Fruit fly (Drosophila melanogaster) whole organism, embryonic: Measurements from ENCODE around the gene CG5521.

Experiments used
- Atf-2 ChIP-seq: fragments of 200-800 bp; sonication (Bioruptor generic); optimal IDR thresholded peaks from 2 replicates; lab custom pipeline; 2016; ENCODE audit warnings: missing biosample characterization, missing genetic modification characterization
- Bgb ChIP-seq: fragments of 200-800 bp; sonication (Bioruptor generic); IDR thresholded peaks from 2 replicates; pipeline ENCODE4 v1.3.6; 2022; ENCODE audit warnings: missing biosample characterization, missing genetic modification characterization; ENCODE audit not compliant: partially characterized antibody
- CG10209 ChIP-seq: fragments of 200-800 bp; sonication (Bioruptor generic); optimal IDR thresholded peaks from 3 replicates; lab custom pipeline; 2017; ENCODE audit warnings: missing biosample characterization, mild to moderate bottlenecking, missing genetic modification characterization, missing genetic modification reagents
- CG10366 ChIP-seq: fragments of 200-800 bp; sonication (Bioruptor generic); IDR thresholded peaks from 2 replicates; pipeline ENCODE4 v1.3.6; 2022; ENCODE audit warnings: missing biosample characterization, missing genetic modification characterization
- CG10979 ChIP-seq: fragments of 200-800 bp; sonication (Bioruptor generic); optimal IDR thresholded peaks from 2 replicates; lab custom pipeline; 2018; ENCODE audit warnings: missing biosample characterization, mild to moderate bottlenecking, missing genetic modification characterization, moderate library complexity
- CG12104 ChIP-seq: fragments of 200-800 bp; sonication (Bioruptor generic); optimal IDR thresholded peaks from 3 replicates; lab custom pipeline; 2016; ENCODE audit warnings: missing biosample characterization, missing genetic modification characterization
- CG13424 ChIP-seq: fragments of 200-800 bp; sonication (Bioruptor generic); optimal IDR thresholded peaks from 2 replicates; lab custom pipeline; 2019; ENCODE audit warnings: missing biosample characterization, mild to moderate bottlenecking, missing genetic modification characterization, moderate library complexity
- CG13894 ChIP-seq: fragments of 200-800 bp; sonication (Bioruptor generic); optimal IDR thresholded peaks from 3 replicates; lab custom pipeline; 2018; ENCODE audit warnings: missing biosample characterization, mild to moderate bottlenecking, missing genetic modification characterization, moderate library complexity
- CG14441 ChIP-seq: fragments of 200-800 bp; sonication (Bioruptor generic); IDR thresholded peaks from 2 replicates; pipeline ENCODE4 v1.3.6; 2022; ENCODE audit warnings: missing biosample characterization, missing genetic modification characterization
- CG1529 ChIP-seq: fragments of 200-800 bp; sonication (Bioruptor generic); optimal IDR thresholded peaks from 3 replicates; lab custom pipeline; 2018; ENCODE audit warnings: missing biosample characterization, missing genetic modification characterization
- CG17328 ChIP-seq: fragments of 200-800 bp; sonication (Bioruptor generic); IDR thresholded peaks from 2 replicates; pipeline ENCODE4 v1.3.6; 2022; ENCODE audit warnings: missing biosample characterization, missing genetic modification characterization
- CG17359 ChIP-seq: fragments of 200-800 bp; sonication (Bioruptor generic); optimal IDR thresholded peaks from 3 replicates; lab custom pipeline; 2018; ENCODE audit warnings: missing biosample characterization, mild to moderate bottlenecking, missing genetic modification characterization, moderate library complexity
- CG17802 ChIP-seq: fragments of 200-800 bp; sonication (Bioruptor generic); optimal IDR thresholded peaks from 2 replicates; lab custom pipeline; 2018; ENCODE audit warnings: missing biosample characterization, mild to moderate bottlenecking, missing genetic modification characterization, moderate library complexity
- CG18476 ChIP-seq: fragments of 200-800 bp; sonication (Bioruptor generic); optimal IDR thresholded peaks from 2 replicates; lab custom pipeline; 2016; ENCODE audit warnings: missing biosample characterization, mild to moderate bottlenecking, missing genetic modification characterization
- CG2889 ChIP-seq: fragments of 200-800 bp; sonication (Bioruptor generic); IDR thresholded peaks from 3 replicates; pipeline ENCODE4 v1.3.6; 2022; ENCODE audit warnings: missing biosample characterization, missing genetic modification characterization
- CG34224 ChIP-seq: fragments of 200-800 bp; sonication (Bioruptor generic); IDR thresholded peaks from 3 replicates; pipeline ENCODE4 v1.3.6; 2022; ENCODE audit warnings: missing biosample characterization, missing genetic modification characterization; ENCODE audit not compliant: partially characterized antibody
- CG3838 ChIP-seq: fragments of 200-800 bp; sonication (Bioruptor generic); optimal IDR thresholded peaks from 3 replicates; lab custom pipeline; 2016; ENCODE audit warnings: missing biosample characterization, missing genetic modification characterization
- CG3847 ChIP-seq: fragments of 200-800 bp; sonication (Bioruptor generic); IDR thresholded peaks from 2 replicates; pipeline ENCODE4 v1.3.6; 2022; ENCODE audit warnings: missing biosample characterization, missing genetic modification characterization
- CG4730 ChIP-seq: fragments of 200-800 bp; sonication (Bioruptor generic); IDR thresholded peaks from 2 replicates; pipeline ENCODE4 v1.3.6; 2022; ENCODE audit warnings: missing biosample characterization, missing genetic modification characterization
- CG6683 ChIP-seq: fragments of 200-800 bp; sonication (Bioruptor generic); optimal IDR thresholded peaks from 2 replicates; lab custom pipeline; 2017; ENCODE audit warnings: missing biosample characterization, mild to moderate bottlenecking, missing genetic modification characterization, missing genetic modification reagents
- CG6689 ChIP-seq: fragments of 200-800 bp; sonication (Bioruptor generic); IDR thresholded peaks from 2 replicates; pipeline ENCODE4 v1.3.6; 2022; ENCODE audit warnings: missing biosample characterization, missing genetic modification characterization
- CG7357 ChIP-seq: fragments of 200-800 bp; sonication (Bioruptor generic); IDR thresholded peaks from 3 replicates; pipeline ENCODE4 v1.3.6; 2022; ENCODE audit warnings: missing biosample characterization, missing genetic modification characterization
- CTCF ChIP-seq: fragments of 200-800 bp; sonication (Bioruptor generic); optimal IDR thresholded peaks from 2 replicates; lab custom pipeline; 2017; ENCODE audit warnings: missing biosample characterization, mild to moderate bottlenecking, missing genetic modification characterization, moderate library complexity
- Dad ChIP-seq: fragments of 200-800 bp; sonication (Bioruptor generic); optimal IDR thresholded peaks from 3 replicates; lab custom pipeline; 2016; ENCODE audit warnings: missing biosample characterization, missing genetic modification characterization
- Hr39 ChIP-seq: fragments of >200 bp; optimal IDR thresholded peaks from 2 replicates; lab custom pipeline; 2017
- Mad ChIP-seq: fragments of 200-800 bp; sonication (Bioruptor generic); optimal IDR thresholded peaks from 2 replicates; lab custom pipeline; 2016; ENCODE audit warnings: missing biosample characterization, missing genetic modification characterization
- Med ChIP-seq: fragments of 200-800 bp; sonication (Bioruptor generic); peaks from one replicate; lab custom pipeline; 2016; ENCODE audit warnings: missing biosample characterization, missing genetic modification characterization, mild to moderate bottlenecking, inconsistent platforms, moderate library complexity
- NFAT ChIP-seq: fragments of 200-800 bp; sonication (Bioruptor generic); IDR thresholded peaks from 2 replicates; pipeline ENCODE4 v1.3.6; 2022; ENCODE audit warnings: missing biosample characterization, missing genetic modification characterization
- NfI ChIP-seq: fragments of 200-800 bp; sonication (Bioruptor generic); optimal IDR thresholded peaks from 3 replicates; lab custom pipeline; 2018; ENCODE audit warnings: missing biosample characterization, mild to moderate bottlenecking, missing genetic modification characterization, moderate library complexity
- Ptx1 ChIP-seq: fragments of 200-800 bp; sonication (Bioruptor generic); IDR thresholded peaks from 2 replicates; pipeline ENCODE4 v1.3.6; 2022; ENCODE audit warnings: missing biosample characterization, missing genetic modification characterization
- Rfx ChIP-seq: fragments of 200-800 bp; sonication (Bioruptor generic); IDR thresholded peaks from 2 replicates; pipeline ENCODE4 v1.3.6; 2022; ENCODE audit warnings: missing biosample characterization, missing genetic modification characterization
- Side ChIP-seq: fragments of 200-800 bp; sonication (Bioruptor generic); optimal IDR thresholded peaks from 2 replicates; lab custom pipeline; 2016; ENCODE audit warnings: missing biosample characterization, missing genetic modification characterization
- Xbp1 ChIP-seq: fragments of 200-800 bp; sonication (Bioruptor generic); optimal IDR thresholded peaks from 3 replicates; lab custom pipeline; 2016; ENCODE audit warnings: missing biosample characterization, mild to moderate bottlenecking, missing genetic modification characterization
- al ChIP-seq: fragments of 200-800 bp; sonication (Bioruptor generic); IDR thresholded peaks from 2 replicates; pipeline ENCODE4 v1.3.6; 2022; ENCODE audit warnings: missing biosample characterization, missing genetic modification characterization
- amos ChIP-seq: fragments of 200-800 bp; sonication (Bioruptor generic); IDR thresholded peaks from 2 replicates; pipeline ENCODE4 v1.3.6; 2022; ENCODE audit warnings: missing biosample characterization, missing genetic modification characterization; ENCODE audit not compliant: partially characterized antibody
- ap ChIP-seq: fragments of 200-800 bp; sonication (Bioruptor generic); IDR thresholded peaks from 2 replicates; pipeline ENCODE4 v1.3.6; 2022; ENCODE audit warnings: missing biosample characterization, missing genetic modification characterization
- dmrt11E ChIP-seq: fragments of 200-800 bp; sonication (Bioruptor generic); optimal IDR thresholded peaks from 3 replicates; lab custom pipeline; 2018; ENCODE audit warnings: missing biosample characterization, mild to moderate bottlenecking, missing genetic modification characterization, moderate library complexity
- dpn ChIP-seq, 2 experiments: fragments of 200-800 bp; sonication (Bioruptor generic); optimal IDR thresholded peaks; 3 replicates each; lab custom pipeline; 2016; ENCODE audit warnings: missing biosample characterization in 2 of 2, missing genetic modification characterization in 2 of 2
- grau ChIP-seq: fragments of 200-800 bp; optimal IDR thresholded peaks from 3 replicates; lab custom pipeline; 2019; ENCODE audit warnings: missing biosample characterization, mild to moderate bottlenecking, missing genetic modification characterization, moderate library complexity
- gro ChIP-seq: fragments of 200-800 bp; sonication (Bioruptor generic); optimal IDR thresholded peaks from 2 replicates; lab custom pipeline; 2016; ENCODE audit warnings: missing biosample characterization, missing genetic modification characterization
- gsb-n ChIP-seq: fragments of 200-800 bp; sonication (Bioruptor generic); optimal IDR thresholded peaks from 3 replicates; lab custom pipeline; 2018; ENCODE audit warnings: missing biosample characterization, mild to moderate bottlenecking, missing genetic modification characterization
- ham ChIP-seq: fragments of 200-800 bp; sonication (Bioruptor generic); IDR thresholded peaks from 2 replicates; pipeline ENCODE4 v1.3.6; 2022; ENCODE audit warnings: missing biosample characterization, missing genetic modification characterization
- jigr1 ChIP-seq: fragments of 200-800 bp; sonication (Bioruptor generic); IDR thresholded peaks from 3 replicates; pipeline ENCODE4 v1.3.6; 2022; ENCODE audit warnings: missing biosample characterization, missing genetic modification characterization
- ken ChIP-seq: fragments of 200-800 bp; sonication (Bioruptor generic); IDR thresholded peaks from 3 replicates; pipeline ENCODE4 v1.3.6; 2022; ENCODE audit warnings: missing biosample characterization, missing genetic modification characterization
- lola ChIP-seq, 3 experiments: fragments of >200 bp in 2 of 3; fragments of 200-800 bp in 1 of 3; sonication (Bioruptor generic) in 1 of 3; optimal IDR thresholded peaks; 2 replicates each; lab custom pipeline; 2017 to 2019; ENCODE audit warnings: missing biosample characterization in 3 of 3, missing genetic modification characterization in 3 of 3, mild to moderate bottlenecking in 1 of 3, moderate library complexity in 1 of 3
- mld ChIP-seq: fragments of 200-800 bp; sonication (Bioruptor generic); IDR thresholded peaks from 3 replicates; pipeline ENCODE4 v1.3.6; 2022; ENCODE audit warnings: missing biosample characterization, missing genetic modification characterization; ENCODE audit not compliant: partially characterized antibody
- pfk ChIP-seq: fragments of 200-800 bp; sonication (Bioruptor generic); optimal IDR thresholded peaks from 2 replicates; lab custom pipeline; 2018; ENCODE audit warnings: missing biosample characterization, mild to moderate bottlenecking, missing genetic modification characterization, moderate library complexity
- sisA ChIP-seq: fragments of 200-800 bp; sonication (Bioruptor generic); IDR thresholded peaks from 2 replicates; pipeline ENCODE4 v1.3.6; 2022; ENCODE audit warnings: missing biosample characterization, missing genetic modification characterization
- slbo ChIP-seq: fragments of 200-800 bp; sonication (Bioruptor generic); IDR thresholded peaks from 2 replicates; pipeline ENCODE4 v1.3.6; 2022; ENCODE audit warnings: missing biosample characterization, missing genetic modification characterization
- usp ChIP-seq: fragments of >200 bp; optimal IDR thresholded peaks from 2 replicates; lab custom pipeline; 2017; ENCODE audit warnings: missing biosample characterization, missing genetic modification characterization
- vfl ChIP-seq: fragments of 200-800 bp; sonication (Bioruptor generic); optimal IDR thresholded peaks from 2 replicates; lab custom pipeline; 2016; ENCODE audit warnings: missing biosample characterization, missing genetic modification characterization

Gene CG5521

dm6 chr3R:26968823-26969638, 2.3 kb downstream of the CG5521 start (continued):
- TF ChIP-seq pfk (GFP tag; lab: Kevin White, UChicago) (no peak), amos (GFP tag; lab: Robert Waterston, UW) (no peak), Atf-2 (GFP tag; lab: Kevin White, UChicago) (no peak), CG3847 (GFP tag; lab: Robert Waterston, UW) (no peak), mld (GFP tag; lab: Robert Waterston, UW) (no peak), dpn (GFP tag; optimal IDR thresholded peaks at IDR 0.05; lab: Kevin White, UChicago) (no peak), Mad (GFP tag; lab: Kevin White, UChicago) (no peak), gro (GFP tag; lab: Kevin White, UChicago) (no peak), Side (GFP tag; lab: Kevin White, UChicago) (no peak), slbo (GFP tag; lab: Robert Waterston, UW) (peak; percentile 4; the same call in 1 of the 2 replicates), CG17328 (GFP tag; lab: Robert Waterston, UW) (0 out of 2 replicates have a peak, but pooled peaks have one; percentile 26), Bgb (GFP tag; lab: Robert Waterston, UW) (no peak), CG6683 (GFP tag; lab: Kevin White, UChicago) (no peak), ham (GFP tag; lab: Robert Waterston, UW) (no peak), al (GFP tag; lab: Robert Waterston, UW) (0 out of 2 replicates have a peak, but pooled peaks have one; percentile 10), grau (tag; lab: Kevin White, UChicago) (peak; percentile 43), jigr1 (GFP tag; lab: Robert Waterston, UW) (no peak), CG13894 (tag; lab: Kevin White, UChicago) (peak; percentile 37), CG1529 (GFP tag; lab: Kevin White, UChicago) (no peak), CG14441 (GFP tag; lab: Robert Waterston, UW) (no peak), lola (GFP tag; optimal IDR thresholded peaks at IDR 0.05; lab: Kevin White, UChicago) (peak in 1 of 3 experiments; percentile 47), CTCF (GFP tag; lab: Kevin White, UChicago) (no peak), CG17359 (no peak), sisA (no peak), usp (GFP tag; lab: Kevin White, UChicago) (no peak), CG10209 (GFP tag; lab: Kevin White, UChicago) (no peak), CG4730 (no peak), CG18476 (no peak), CG10366 (GFP tag; lab: Robert Waterston, UW) (no peak), ap (GFP tag; lab: Robert Waterston, UW) (no peak), Dad (GFP tag; lab: Kevin White, UChicago) (no peak), CG13424 (peak; percentile 50), Med (GFP tag; lab: Kevin White, UChicago) (no peak), ken (GFP tag; lab: Robert Waterston, UW) (no peak), Hr39 (lab: Kevin White, UChicago) (no peak), CG34224 (GFP tag; lab: Robert Waterston, UW) (no peak), vfl (GFP tag; lab: Kevin White, UChicago) (no peak), CG10979 (tag; lab: Kevin White, UChicago) (peak; percentile 13), Rfx (GFP tag; lab: Robert Waterston, UW) (peak; percentile 7; the same call in 1 of the 2 replicates), NfI (no peak), CG2889 (GFP tag; lab: Robert Waterston, UW) (no peak), NFAT (no peak), CG17802 (tag; lab: Kevin White, UChicago) (no peak), dmrt11E (tag; lab: Kevin White, UChicago) (peak; percentile 32), Xbp1 (GFP tag; lab: Kevin White, UChicago) (peak; percentile 16), Ptx1 (GFP tag; lab: Robert Waterston, UW) (0 out of 2 replicates have a peak, but pooled peaks have one; percentile 18), CG3838 (GFP tag; lab: Kevin White, UChicago) (no peak), CG12104 (no peak), CG6689 (GFP tag; lab: Robert Waterston, UW) (no peak), gsb-n (tag; lab: Kevin White, UChicago) (no peak), CG7357 (GFP tag; lab: Robert Waterston, UW) (no peak)
